Fruit fly (Drosophila melanogaster): ENCODE results near the gene CG9518.

Gene CG9518

dm6 chrX:14836425-14836824 is 34.6 kb downstream of the CG9518 start, which contains the start of gene CG14410:
TSS of gene CG14410 (plus strand) at chrX:14836725.
- TF ChIP-seq Snoo (tag; optimal IDR thresholded peaks at IDR 0.05) (no peak), CG15710 (tag; optimal IDR thresholded peaks at IDR 0.05) (no peak), D1 (tag; optimal IDR thresholded peaks at IDR 0.05) (no peak), CG9948 (tag; optimal IDR thresholded peaks at IDR 0.05) (no peak), EcR (GFP tag; optimal IDR thresholded peaks at IDR 0.05) (no peak), CG13204 (GFP tag; optimal IDR thresholded peaks at IDR 0.05) (no peak), CG14655 (GFP tag; optimal IDR thresholded peaks at IDR 0.05) (no peak), rn (GFP tag; IDR thresholded peaks at IDR 0.05) (no peak), CG8159 (tag; optimal IDR thresholded peaks at IDR 0.05) (no peak), fd96Ca (GFP tag; IDR thresholded peaks at IDR 0.05) (no peak)

- TF ChIP-seq Pif1B (GFP tag; optimal IDR thresholded peaks at IDR 0.05) (no peak), Snoo (tag; optimal IDR thresholded peaks at IDR 0.05) (no peak), EcR (GFP tag; optimal IDR thresholded peaks at IDR 0.05) (peak; percentile 28), CG13204 (GFP tag; optimal IDR thresholded peaks at IDR 0.05) (peak; percentile 61)
These were observed 38.2 kb downstream of the CG9518 start, which contains the start of gene CG14411 for dm6 chrX:14832562-14833303. TSS of gene CG14411 (plus strand) at chrX:14832647.

- no peak; the same call in 1 of the 2 replicates for TF ChIP-seq CG12605 (GFP tag; IDR thresholded peaks at IDR 0.05)
- TF ChIP-seq CG9948 (tag; optimal IDR thresholded peaks at IDR 0.05), result no peak
These were observed 39.0 kb downstream of the CG9518 start, which contains the start of gene CG14408 for dm6 chrX:14831713-14832561. TSS of gene CG14408 (minus strand) at chrX:14832033.

- no peak for TF ChIP-seq CG13204 (GFP tag; optimal IDR thresholded peaks at IDR 0.05)
- no peak for TF ChIP-seq CG17806 (tag; optimal IDR thresholded peaks at IDR 0.05)
- no peak for TF ChIP-seq CG14655 (GFP tag; optimal IDR thresholded peaks at IDR 0.05)
- no peak for TF ChIP-seq Pif1B (GFP tag; optimal IDR thresholded peaks at IDR 0.05)
- no peak for TF ChIP-seq Ets98B (GFP tag; IDR thresholded peaks at IDR 0.05)
- no peak for TF ChIP-seq CG12605 (GFP tag; IDR thresholded peaks at IDR 0.05)
These were observed 43.3 kb downstream of the CG9518 start for dm6 chrX:14827643-14828042.

- TF ChIP-seq CG15710 (tag; optimal IDR thresholded peaks at IDR 0.05) (no peak), rn (GFP tag; IDR thresholded peaks at IDR 0.05) (no peak), Pif1A (GFP tag; optimal IDR thresholded peaks at IDR 0.05) (no peak), CG17806 (tag; optimal IDR thresholded peaks at IDR 0.05) (no peak), CG14655 (GFP tag; optimal IDR thresholded peaks at IDR 0.05) (no peak), Pif1B (GFP tag; optimal IDR thresholded peaks at IDR 0.05) (peak; percentile 8), CG12605 (GFP tag; IDR thresholded peaks at IDR 0.05) (peak; percentile 31; the same call in 1 of the 2 replicates), fd96Ca (GFP tag; IDR thresholded peaks at IDR 0.05) (no peak), CG34367 (tag; optimal IDR thresholded peaks at IDR 0.05) (no peak), D1 (tag; optimal IDR thresholded peaks at IDR 0.05) (no peak), CG32121 (GFP tag; IDR thresholded peaks at IDR 0.05) (0 out of 2 replicates have a peak, but pooled peaks have one; percentile 14), CG8301 (tag; optimal IDR thresholded peaks at IDR 0.05) (no peak), gl (tag; optimal IDR thresholded peaks at IDR 0.05) (no peak), CG13204 (GFP tag; optimal IDR thresholded peaks at IDR 0.05) (no peak), CG10348 (GFP tag; IDR thresholded peaks at IDR 0.05) (no peak), CG9948 (tag; optimal IDR thresholded peaks at IDR 0.05) (no peak), EcR (GFP tag; optimal IDR thresholded peaks at IDR 0.05) (no peak), Ets98B (GFP tag; IDR thresholded peaks at IDR 0.05) (peak; percentile 63), CG8159 (tag; optimal IDR thresholded peaks at IDR 0.05) (no peak), CG4496 (GFP tag; IDR thresholded peaks at IDR 0.05) (peak; percentile 57; the same call in 2 of the 3 replicates), Snoo (tag; optimal IDR thresholded peaks at IDR 0.05) (no peak)
These were observed 44.9 kb downstream of the CG9518 start, which contains the start of gene rut for dm6 chrX:14825922-14826617. TSS of gene rut (minus strand) at chrX:14826073.

dm6 chrX:14825470-14825787 is 45.6 kb downstream of the CG9518 start:
- TF ChIP-seq Pif1A (GFP tag; optimal IDR thresholded peaks at IDR 0.05) (no peak), rn (GFP tag; IDR thresholded peaks at IDR 0.05) (no peak), CG8301 (tag; optimal IDR thresholded peaks at IDR 0.05) (no peak), CG34367 (tag; optimal IDR thresholded peaks at IDR 0.05) (no peak), CG14655 (GFP tag; optimal IDR thresholded peaks at IDR 0.05) (no peak), Snoo (tag; optimal IDR thresholded peaks at IDR 0.05) (no peak), CG12605 (GFP tag; IDR thresholded peaks at IDR 0.05) (no peak), CG15710 (tag; optimal IDR thresholded peaks at IDR 0.05) (no peak), fd96Ca (GFP tag; IDR thresholded peaks at IDR 0.05) (no peak), CG8159 (tag; optimal IDR thresholded peaks at IDR 0.05) (no peak), CG32121 (GFP tag; IDR thresholded peaks at IDR 0.05) (no peak), D1 (tag; optimal IDR thresholded peaks at IDR 0.05) (no peak), Ets98B (GFP tag; IDR thresholded peaks at IDR 0.05) (no peak), CG9948 (tag; optimal IDR thresholded peaks at IDR 0.05) (no peak), CG13204 (GFP tag; optimal IDR thresholded peaks at IDR 0.05) (no peak)
